Worm (Caenorhabditis elegans): ENCODE results near the gene elo-2.

The elo-2 gene

DNA sequence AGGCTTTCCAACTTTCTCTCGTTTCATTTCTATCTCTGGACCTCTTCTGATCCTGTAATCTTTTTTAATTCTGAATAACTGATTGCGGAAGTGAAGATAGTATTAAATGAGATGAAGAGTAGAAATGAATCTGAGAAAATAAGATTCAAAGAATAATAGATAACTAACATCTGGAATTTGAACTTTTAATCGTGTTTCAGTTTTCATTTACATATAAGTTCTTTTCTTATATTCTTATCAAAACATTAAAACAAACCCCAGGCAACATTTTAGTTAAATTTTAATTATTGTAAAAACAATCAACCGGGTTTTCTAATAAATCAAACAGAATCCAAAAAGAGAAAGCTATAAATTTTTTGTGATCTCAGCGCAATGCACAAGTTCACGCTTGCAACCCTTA lies 14.0 kb downstream of the elo-2 start:
- no peak for TF ChIP-seq ztf-11 (tag; optimal IDR thresholded peaks at IDR 0.05)
- no peak for TF ChIP-seq ztf-4 (tag; optimal IDR thresholded peaks at IDR 0.05)
- no peak for TF ChIP-seq mdl-1 (tag; optimal IDR thresholded peaks at IDR 0.05)
- no peak for TF ChIP-seq lin-39 (tag; optimal IDR thresholded peaks at IDR 0.05)
- no peak for TF ChIP-seq nhr-10 (tag; optimal IDR thresholded peaks at IDR 0.05)
- no peak for TF ChIP-seq lin-13 (GFP tag; optimal IDR thresholded peaks at IDR 0.05)
- no peak for TF ChIP-seq peb-1 (tag; optimal IDR thresholded peaks at IDR 0.05)
- no peak for TF ChIP-seq nhr-23 (tag; optimal IDR thresholded peaks at IDR 0.05)
- no peak for TF ChIP-seq unc-39 (tag; optimal IDR thresholded peaks at IDR 0.05)
- no peak for TF ChIP-seq ZK546.5 (tag; optimal IDR thresholded peaks at IDR 0.05)

DNA sequence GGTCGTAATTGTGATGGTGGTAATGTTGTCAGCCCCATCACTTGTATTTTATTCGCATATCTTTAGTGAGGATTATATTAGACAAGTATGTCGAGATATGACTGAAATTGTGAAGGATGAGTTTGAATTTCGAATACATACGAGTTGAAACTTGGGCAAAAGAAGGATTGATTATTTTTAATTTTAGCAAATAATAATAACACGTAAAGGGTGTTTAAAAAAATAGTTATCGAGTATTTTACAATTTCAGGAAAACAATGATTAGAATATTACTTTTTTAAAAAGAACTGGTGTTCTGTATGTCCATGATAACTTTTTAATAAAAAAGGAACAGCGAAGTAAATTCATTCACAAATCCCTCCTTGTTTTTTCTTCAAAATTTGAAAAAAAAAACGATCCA lies 16.8 kb downstream of the elo-2 start, which contains the start of gene F11E6.8:
TSS of gene F11E6.8 (minus strand) at position 101 of the 400 bp plus-strand sequence.
- no peak for TF ChIP-seq aly-2 (tag; optimal IDR thresholded peaks at IDR 0.05)
- TF ChIP-seq unc-62 (GFP tag; optimal IDR thresholded peaks at IDR 0.05), result no peak
- TF ChIP-seq sem-4 (tag; optimal IDR thresholded peaks at IDR 0.05), result no peak
- no peak for TF ChIP-seq nhr-21 (tag; optimal IDR thresholded peaks at IDR 0.05)
- no peak for TF ChIP-seq lin-39 (tag; optimal IDR thresholded peaks at IDR 0.05)

DNA sequence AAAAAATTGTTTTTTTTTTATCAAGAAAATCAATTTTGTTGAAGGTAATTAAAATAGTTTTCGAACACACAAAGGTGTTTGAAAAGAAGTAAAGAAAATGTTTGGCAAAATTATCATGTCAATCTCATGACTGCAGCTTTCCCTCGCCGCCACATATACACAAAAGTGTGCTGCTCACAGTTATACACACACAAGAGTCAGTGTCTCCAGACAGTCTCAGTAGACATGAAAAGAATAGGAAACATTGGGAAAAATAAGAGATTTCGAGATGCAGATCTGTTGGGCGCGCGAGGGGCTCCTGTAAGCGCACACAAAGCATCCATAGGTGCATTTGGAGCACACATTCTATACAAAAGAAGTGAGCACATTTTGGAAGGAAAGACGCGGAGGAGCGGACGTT lies 18.9 kb downstream of the elo-2 start:
- TF ChIP-seq lin-39 (tag; optimal IDR thresholded peaks at IDR 0.05) (no peak), F13H6.1 (tag; optimal IDR thresholded peaks at IDR 0.05) (peak; percentile 32)

DNA sequence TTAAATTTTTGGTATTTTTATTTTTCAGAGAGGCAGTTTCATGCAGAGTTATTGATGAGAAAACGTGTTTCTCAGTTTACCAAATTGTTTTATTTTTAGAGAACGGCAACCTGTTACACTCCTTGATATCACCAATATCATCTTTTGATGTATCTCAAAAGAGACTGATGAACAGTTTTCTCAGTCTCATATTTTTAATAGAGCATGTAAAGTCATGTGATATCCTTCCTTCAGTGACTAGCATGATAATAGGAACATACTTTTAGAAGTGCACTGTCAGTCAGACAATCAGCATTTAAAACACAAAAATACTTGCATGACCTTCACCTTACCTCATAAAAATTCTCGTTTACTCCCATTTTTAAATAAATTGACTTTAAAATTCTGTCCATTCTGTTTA lies 24.7 kb downstream of the elo-2 start, which contains the start of gene F11E6.11:
TSS of gene F11E6.11 (plus strand) at position 325 of the 400 bp plus-strand sequence.
- peak; percentile 29 for TF ChIP-seq nhr-21 (tag; optimal IDR thresholded peaks at IDR 0.05)
- no peak for TF ChIP-seq nhr-10 (tag; optimal IDR thresholded peaks at IDR 0.05)
- TF ChIP-seq fos-1 (tag; optimal IDR thresholded peaks at IDR 0.05), result peak; percentile 6
- peak; percentile 35 for TF ChIP-seq blmp-1 (tag; optimal IDR thresholded peaks at IDR 0.05; ENCODE audit: insufficient read depth)
- peak; percentile 35 for TF ChIP-seq crh-2 (tag; optimal IDR thresholded peaks at IDR 0.05)
- peak; percentile 56 for TF ChIP-seq sma-9 (GFP tag; optimal IDR thresholded peaks at IDR 0.05)
- TF ChIP-seq sma-9 (tag; optimal IDR thresholded peaks at IDR 0.05), result no peak
- TF ChIP-seq peb-1 (tag; optimal IDR thresholded peaks at IDR 0.05), result no peak
- TF ChIP-seq sma-3 (GFP tag; optimal IDR thresholded peaks at IDR 0.05), result peak; percentile 57
- peak; percentile 69 for TF ChIP-seq nhr-25 (tag; optimal IDR thresholded peaks at IDR 0.05)

DNA sequence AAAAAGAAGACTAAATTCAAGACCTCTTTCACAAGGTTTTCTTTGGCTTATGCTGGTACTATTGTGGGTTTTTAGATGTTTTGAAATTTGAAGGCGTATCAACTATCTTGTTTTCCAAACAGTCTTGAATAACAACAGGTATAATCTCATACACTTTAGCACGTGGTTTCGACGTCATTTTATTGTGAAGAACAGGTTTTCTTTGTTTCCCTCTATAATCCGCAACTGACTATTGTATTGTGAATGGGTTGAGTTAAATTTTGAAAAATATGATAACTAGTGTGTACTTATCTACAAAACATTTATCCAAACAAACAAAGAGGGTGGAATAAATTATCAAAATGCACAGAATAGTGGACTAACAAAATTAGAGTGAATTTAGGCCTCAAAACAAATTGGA lies 25.9 kb downstream of the elo-2 start:
- TF ChIP-seq nhr-12 (tag; optimal IDR thresholded peaks at IDR 0.05) (no peak), sem-4 (tag; optimal IDR thresholded peaks at IDR 0.05) (no peak), nhr-25 (tag; optimal IDR thresholded peaks at IDR 0.05) (peak; percentile 50), unc-39 (tag; optimal IDR thresholded peaks at IDR 0.05) (no peak), sma-9 (GFP tag; optimal IDR thresholded peaks at IDR 0.05) (peak; percentile 54), sma-9 (tag; optimal IDR thresholded peaks at IDR 0.05) (no peak)

DNA sequence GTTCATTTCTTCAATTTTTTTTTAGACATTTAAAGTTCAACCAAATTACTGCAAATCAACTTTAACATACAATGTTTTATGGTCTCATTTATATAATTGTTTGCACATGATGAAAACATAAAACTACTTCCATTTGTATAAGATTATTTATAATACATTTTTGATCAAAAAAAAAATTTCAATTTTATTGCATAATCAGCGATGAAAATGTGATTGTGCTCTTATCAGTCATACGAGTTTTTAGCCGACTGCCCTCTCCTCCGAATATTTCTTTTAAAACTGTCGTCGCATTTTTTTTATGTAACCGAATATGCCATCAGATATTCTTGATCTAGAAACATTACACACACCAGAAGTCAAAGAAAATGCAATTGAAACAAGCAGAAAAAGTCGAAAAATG lies 26.8 kb downstream of the elo-2 start, which contains the start of gene F08A7.1:
TSS of gene F08A7.1 (plus strand) at position 191 of the 400 bp plus-strand sequence.
- TF ChIP-seq fos-1 (tag; optimal IDR thresholded peaks at IDR 0.05) (peak; percentile 36), dmd-4 (tag; optimal IDR thresholded peaks at IDR 0.05) (no peak), gmeb-1 (tag; optimal IDR thresholded peaks at IDR 0.05) (peak; percentile 44)

DNA sequence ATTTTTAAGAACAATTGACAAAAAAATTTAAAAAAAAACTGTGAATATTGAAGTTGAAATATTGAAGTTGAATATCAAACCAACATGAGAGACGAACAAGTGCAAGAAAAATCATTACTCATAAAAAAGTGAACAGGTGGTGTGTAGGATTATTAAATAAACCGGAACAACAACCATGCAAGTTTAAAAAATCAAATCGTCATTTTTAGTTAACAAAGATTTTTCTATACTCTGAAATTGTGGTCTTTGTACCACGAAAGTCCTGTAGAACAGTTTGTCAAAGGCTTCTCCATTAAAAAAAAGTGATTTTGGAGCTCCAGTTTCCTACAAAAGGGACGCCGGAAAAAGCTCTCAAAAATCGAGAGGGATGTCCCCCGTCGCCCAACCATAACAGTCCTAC lies 27.2 kb downstream of the elo-2 start, which contains the start of gene C06A12.19:
TSS of gene C06A12.19 (minus strand) at position 101 of the 400 bp plus-strand sequence.
- TF ChIP-seq ztf-4 (tag; optimal IDR thresholded peaks at IDR 0.05) (no peak), ceh-16 (tag; optimal IDR thresholded peaks at IDR 0.05) (no peak), nhr-12 (tag; optimal IDR thresholded peaks at IDR 0.05) (no peak), nhr-21 (tag; optimal IDR thresholded peaks at IDR 0.05) (no peak), egl-27 (tag; optimal IDR thresholded peaks at IDR 0.05) (no peak), R02D3.7 (tag; optimal IDR thresholded peaks at IDR 0.05) (no peak), ceh-82 (tag; optimal IDR thresholded peaks at IDR 0.05) (no peak), unc-62 (GFP tag; optimal IDR thresholded peaks at IDR 0.05) (no peak), lsy-2 (tag; optimal IDR thresholded peaks at IDR 0.05) (no peak), unc-55 (GFP tag; optimal IDR thresholded peaks at IDR 0.05) (no peak), mab-5 (tag; optimal IDR thresholded peaks at IDR 0.05) (no peak), crh-2 (tag; optimal IDR thresholded peaks at IDR 0.05) (no peak), ztf-11 (tag; optimal IDR thresholded peaks at IDR 0.05) (no peak), nhr-25 (tag; optimal IDR thresholded peaks at IDR 0.05) (no peak), mdl-1 (tag; optimal IDR thresholded peaks at IDR 0.05) (no peak), F13H6.1 (tag; optimal IDR thresholded peaks at IDR 0.05) (no peak), ama-1 (optimal IDR thresholded peaks at IDR 0.05) (no peak), skn-1 (tag; optimal IDR thresholded peaks at IDR 0.05) (no peak)
